Fruit fly (Drosophila melanogaster) whole organism, embryonic: ENCODE data around the gene CG13070.

ENCODE experiments used
- Bgb ChIP-seq: fragments of 200-800 bp; sonication (Bioruptor generic); IDR thresholded peaks from 2 replicates; pipeline ENCODE4 v1.3.6; 2022; ENCODE audit warnings: missing biosample characterization, missing genetic modification characterization; ENCODE audit not compliant: partially characterized antibody
- CG10431 ChIP-seq: fragments of 200-800 bp; sonication (Bioruptor generic); optimal IDR thresholded peaks from 3 replicates; lab custom pipeline; 2018; ENCODE audit warnings: missing biosample characterization, mild to moderate bottlenecking, missing genetic modification characterization
- CG13123 ChIP-seq: fragments of 200-800 bp; sonication (Bioruptor generic); optimal IDR thresholded peaks from 2 replicates; lab custom pipeline; 2016; ENCODE audit warnings: missing biosample characterization, missing genetic modification characterization
- CG13894 ChIP-seq: fragments of 200-800 bp; sonication (Bioruptor generic); optimal IDR thresholded peaks from 3 replicates; lab custom pipeline; 2018; ENCODE audit warnings: missing biosample characterization, mild to moderate bottlenecking, missing genetic modification characterization, moderate library complexity
- CG17328 ChIP-seq: fragments of 200-800 bp; sonication (Bioruptor generic); IDR thresholded peaks from 2 replicates; pipeline ENCODE4 v1.3.6; 2022; ENCODE audit warnings: missing biosample characterization, missing genetic modification characterization
- CG17385 ChIP-seq: fragments of 200-800 bp; sonication (Bioruptor generic); optimal IDR thresholded peaks from 3 replicates; lab custom pipeline; 2018; ENCODE audit warnings: missing biosample characterization, mild to moderate bottlenecking, missing genetic modification characterization
- CG2712 ChIP-seq: fragments of 200-800 bp; optimal IDR thresholded peaks from 3 replicates; lab custom pipeline; 2019; ENCODE audit warnings: missing biosample characterization, mild to moderate bottlenecking, missing genetic modification characterization, moderate library complexity
- CG33213 ChIP-seq: fragments of 200-800 bp; sonication (Bioruptor generic); optimal IDR thresholded peaks from 3 replicates; lab custom pipeline; 2016; ENCODE audit warnings: missing biosample characterization, missing genetic modification characterization
- CG4404 ChIP-seq: fragments of 200-800 bp; sonication (Bioruptor generic); IDR thresholded peaks from 2 replicates; pipeline ENCODE4 v1.3.6; 2022; ENCODE audit warnings: missing biosample characterization, missing genetic modification characterization
- CG4707 ChIP-seq: fragments of 200-800 bp; sonication (Bioruptor generic); optimal IDR thresholded peaks from 2 replicates; lab custom pipeline; 2018; ENCODE audit warnings: missing biosample characterization, mild to moderate bottlenecking, missing genetic modification characterization, moderate library complexity
- CG7271 ChIP-seq: fragments of 200-800 bp; sonication (Bioruptor generic); optimal IDR thresholded peaks from 2 replicates; lab custom pipeline; 2018; ENCODE audit warnings: missing biosample characterization, mild to moderate bottlenecking, missing genetic modification characterization, moderate library complexity
- CG7987 ChIP-seq: fragments of 200-800 bp; sonication (Bioruptor generic); optimal IDR thresholded peaks from 2 replicates; lab custom pipeline; 2018; ENCODE audit warnings: missing biosample characterization, mild to moderate bottlenecking, missing genetic modification characterization, moderate library complexity
- CG8388 ChIP-seq: fragments of 200-800 bp; sonication (Bioruptor generic); optimal IDR thresholded peaks from 2 replicates; lab custom pipeline; 2019; ENCODE audit warnings: missing biosample characterization, mild to moderate bottlenecking, missing genetic modification characterization, moderate library complexity
- CG9437 ChIP-seq: fragments of 200-800 bp; sonication (Bioruptor generic); optimal IDR thresholded peaks from 2 replicates; lab custom pipeline; 2018; ENCODE audit warnings: missing biosample characterization, mild to moderate bottlenecking, missing genetic modification characterization
- CG9817 ChIP-seq: fragments of 200-800 bp; sonication (Bioruptor generic); optimal IDR thresholded peaks from 2 replicates; lab custom pipeline; 2018; ENCODE audit warnings: missing biosample characterization, mild to moderate bottlenecking, missing genetic modification characterization, moderate library complexity
- Chrac-16 ChIP-seq: fragments of 200-800 bp; sonication (Bioruptor generic); optimal IDR thresholded peaks from 3 replicates; lab custom pipeline; 2016; ENCODE audit warnings: missing biosample characterization, missing genetic modification characterization
- CoRest ChIP-seq: fragments of 200-800 bp; sonication (Bioruptor generic); optimal IDR thresholded peaks from 3 replicates; lab custom pipeline; 2018; ENCODE audit warnings: missing biosample characterization, mild to moderate bottlenecking, missing genetic modification characterization, moderate library complexity
- HHEX ChIP-seq: fragments of 200-800 bp; sonication (Bioruptor generic); optimal IDR thresholded peaks from 3 replicates; lab custom pipeline; 2017; ENCODE audit warnings: missing biosample characterization, mild to moderate bottlenecking, missing genetic modification characterization, missing genetic modification reagents
- Hand ChIP-seq: fragments of 200-800 bp; sonication (Bioruptor generic); optimal IDR thresholded peaks from 2 replicates; lab custom pipeline; 2017; ENCODE audit warnings: mild to moderate bottlenecking, missing biosample characterization, missing genetic modification reagents, missing genetic modification characterization
- HmgD ChIP-seq: fragments of 200-800 bp; sonication (Bioruptor generic); optimal IDR thresholded peaks from 3 replicates; lab custom pipeline; 2016; ENCODE audit warnings: missing biosample characterization, missing genetic modification characterization
- Hmr ChIP-seq: fragments of 200-800 bp; sonication (Bioruptor generic); optimal IDR thresholded peaks from 3 replicates; lab custom pipeline; 2017; ENCODE audit warnings: mild to moderate bottlenecking, missing biosample characterization, missing genetic modification reagents, missing genetic modification characterization
- Mad ChIP-seq: fragments of 200-800 bp; sonication (Bioruptor generic); optimal IDR thresholded peaks from 2 replicates; lab custom pipeline; 2016; ENCODE audit warnings: missing biosample characterization, missing genetic modification characterization
- NC2α ChIP-seq: fragments of 200-800 bp; sonication (Bioruptor generic); optimal IDR thresholded peaks from 2 replicates; lab custom pipeline; 2016; ENCODE audit warnings: missing biosample characterization, missing genetic modification characterization
- NC2β ChIP-seq: fragments of 200-800 bp; sonication (Bioruptor generic); optimal IDR thresholded peaks from 2 replicates; lab custom pipeline; 2016; ENCODE audit warnings: missing biosample characterization, missing genetic modification characterization
- Nf-YC ChIP-seq: fragments of 200-800 bp; optimal IDR thresholded peaks from 3 replicates; lab custom pipeline; 2019; ENCODE audit warnings: missing biosample characterization, mild to moderate bottlenecking, missing genetic modification characterization, moderate library complexity
- Ravus ChIP-seq: fragments of 200-800 bp; sonication (Bioruptor generic); IDR thresholded peaks from 2 replicates; pipeline ENCODE4 v1.3.6; 2022; ENCODE audit warnings: missing biosample characterization, missing genetic modification characterization
- Sox102F ChIP-seq: fragments of 200-800 bp; sonication (Bioruptor generic); optimal IDR thresholded peaks from 2 replicates; lab custom pipeline; 2018; ENCODE audit warnings: missing biosample characterization, mild to moderate bottlenecking, missing genetic modification characterization, moderate library complexity
- aop ChIP-seq: fragments of 200-800 bp; sonication (Bioruptor generic); IDR thresholded peaks from 2 replicates; pipeline ENCODE4 v1.3.6; 2022; ENCODE audit warnings: missing biosample characterization, missing genetic modification characterization
- ash1 ChIP-seq: fragments of 200-800 bp; sonication (Bioruptor generic); optimal IDR thresholded peaks from 2 replicates; lab custom pipeline; 2018; ENCODE audit warnings: missing biosample characterization, mild to moderate bottlenecking, missing genetic modification characterization
- bbx ChIP-seq: fragments of 200-800 bp; sonication (Bioruptor generic); IDR thresholded peaks from 2 replicates; pipeline ENCODE4 v1.3.6; 2022; ENCODE audit warnings: missing biosample characterization, missing genetic modification characterization; ENCODE audit not compliant: partially characterized antibody
- caup ChIP-seq: fragments of 200-800 bp; sonication (Bioruptor generic); optimal IDR thresholded peaks from 3 replicates; lab custom pipeline; 2017; ENCODE audit warnings: missing biosample characterization, mild to moderate bottlenecking, missing genetic modification characterization, moderate library complexity; ENCODE audit not compliant: severe bottlenecking
- cwo ChIP-seq: fragments of 200-800 bp; sonication (Bioruptor generic); optimal IDR thresholded peaks from 3 replicates; lab custom pipeline; 2017; ENCODE audit warnings: missing biosample characterization, missing genetic modification characterization, mild to moderate bottlenecking, moderate library complexity, missing genetic modification reagents
- dati ChIP-seq: fragments of 200-800 bp; sonication (Bioruptor generic); IDR thresholded peaks from 2 replicates; pipeline ENCODE4 v1.3.6; 2022; ENCODE audit warnings: missing biosample characterization, missing genetic modification characterization
- exex ChIP-seq: fragments of 200-800 bp; sonication (Bioruptor generic); optimal IDR thresholded peaks from 4 replicates; lab custom pipeline; 2018; ENCODE audit warnings: missing biosample characterization, mild to moderate bottlenecking, missing genetic modification characterization, moderate library complexity
- fd102C ChIP-seq: fragments of 200-800 bp; sonication (Bioruptor generic); optimal IDR thresholded peaks from 2 replicates; lab custom pipeline; 2018; ENCODE audit warnings: missing biosample characterization, mild to moderate bottlenecking, missing genetic modification characterization, moderate library complexity
- gcm2 ChIP-seq: fragments of 200-800 bp; sonication (Bioruptor generic); optimal IDR thresholded peaks from 2 replicates; lab custom pipeline; 2016; ENCODE audit warnings: missing biosample characterization, missing genetic modification characterization
- gro ChIP-seq: fragments of 200-800 bp; sonication (Bioruptor generic); optimal IDR thresholded peaks from 2 replicates; lab custom pipeline; 2016; ENCODE audit warnings: missing biosample characterization, missing genetic modification characterization
- knrl ChIP-seq: fragments of 200-800 bp; sonication (Bioruptor generic); IDR thresholded peaks from 3 replicates; pipeline ENCODE4 v1.3.6; 2022; ENCODE audit warnings: missing biosample characterization, missing genetic modification characterization; ENCODE audit not compliant: partially characterized antibody
- lov ChIP-seq, 2 experiments: fragments of 200-800 bp in 1 of 2; fragments of >200 bp in 1 of 2; sonication (Bioruptor generic) in 1 of 2; IDR thresholded peaks in 1 of 2; optimal IDR thresholded peaks in 1 of 2; 2 replicates in 1 of 2; 3 replicates in 1 of 2; pipeline versions ENCODE4 v1.3.6 to Lab custom; 2017 to 2022; ENCODE audit warnings: missing biosample characterization in 1 of 2, missing genetic modification characterization in 1 of 2
- mirr ChIP-seq: fragments of 200-800 bp; sonication (Bioruptor generic); optimal IDR thresholded peaks from 3 replicates; lab custom pipeline; 2018; ENCODE audit warnings: missing biosample characterization, mild to moderate bottlenecking, missing genetic modification characterization
- phol ChIP-seq: fragments of 200-800 bp; sonication (Bioruptor generic); optimal IDR thresholded peaks from 3 replicates; lab custom pipeline; 2018; ENCODE audit warnings: missing biosample characterization, mild to moderate bottlenecking, missing genetic modification characterization, moderate library complexity
- prd ChIP-seq, 3 experiments: fragments of >200 bp in 2 of 3; fragments of 200-800 bp in 1 of 3; sonication (Bioruptor generic) in 1 of 3; optimal IDR thresholded peaks in 2 of 3; IDR thresholded peaks in 1 of 3; 2 replicates in 2 of 3; 3 replicates in 1 of 3; pipeline versions ENCODE4 v1.3.6 to Lab custom; 2017 to 2022; ENCODE audit warnings: missing biosample characterization in 1 of 3, missing genetic modification characterization in 1 of 3
- pum ChIP-seq: fragments of 200-800 bp; sonication (Bioruptor generic); optimal IDR thresholded peaks from 2 replicates; lab custom pipeline; 2016; ENCODE audit warnings: missing biosample characterization, missing genetic modification characterization
- sima ChIP-seq: fragments of 200-800 bp; sonication (Bioruptor generic); optimal IDR thresholded peaks from 2 replicates; lab custom pipeline; 2016; ENCODE audit warnings: missing biosample characterization, missing genetic modification characterization
- sob ChIP-seq: fragments of 200-800 bp; sonication (Bioruptor generic); IDR thresholded peaks from 2 replicates; pipeline ENCODE4 v1.3.6; 2022; ENCODE audit warnings: missing biosample characterization, missing genetic modification characterization
- stwl ChIP-seq: fragments of 200-800 bp; sonication (Bioruptor generic); optimal IDR thresholded peaks from 3 replicates; lab custom pipeline; 2018; ENCODE audit warnings: missing biosample characterization, mild to moderate bottlenecking, missing genetic modification characterization, moderate library complexity
- trem ChIP-seq: fragments of 200-800 bp; optimal IDR thresholded peaks from 3 replicates; lab custom pipeline; 2019; ENCODE audit warnings: missing biosample characterization, mild to moderate bottlenecking, missing genetic modification characterization, moderate library complexity

Gene CG13070

dm6 chr3L:16285346-16285911 is 22.3 kb downstream of the CG13070 start, which contains the start of gene CG13047 (continued):
- no peak for TF ChIP-seq CG7987 (GFP tag; lab: Kevin White, UChicago)

dm6 chr3L:16286258-16286657 is 23.1 kb downstream of the CG13070 start:
- TF ChIP-seq pum (no peak), CG13894 (no peak), exex (tag; lab: Kevin White, UChicago) (no peak), CG17385 (GFP tag; lab: Kevin White, UChicago) (peak; percentile 18), Hand (no peak), prd (optimal IDR thresholded peaks at IDR 0.05; lab: Kevin White, UChicago) (no peak), prd (GFP tag; IDR thresholded peaks at IDR 0.05; lab: Robert Waterston, UW) (no peak), Bgb (no peak), gro (GFP tag; lab: Kevin White, UChicago) (no peak), HmgD (GFP tag; lab: Kevin White, UChicago) (no peak), stwl (tag; lab: Kevin White, UChicago) (no peak), mirr (GFP tag; lab: Kevin White, UChicago) (no peak), CG10431 (no peak), gcm2 (GFP tag; lab: Kevin White, UChicago) (no peak), lov (optimal IDR thresholded peaks at IDR 0.05; lab: Kevin White, UChicago) (no peak), lov (GFP tag; IDR thresholded peaks at IDR 0.05; lab: Robert Waterston, UW) (no peak), Mad (GFP tag; lab: Kevin White, UChicago) (no peak), HHEX (GFP tag; lab: Kevin White, UChicago) (no peak), CG17328 (GFP tag; lab: Robert Waterston, UW) (no peak), Nf-YC (tag; lab: Kevin White, UChicago) (no peak), CG2712 (tag; lab: Kevin White, UChicago) (no peak), ash1 (GFP tag; lab: Kevin White, UChicago) (no peak), caup (no peak), CG7271 (tag; lab: Kevin White, UChicago) (no peak), CG4404 (GFP tag; lab: Robert Waterston, UW) (no peak), CG9437 (no peak), fd102C (GFP tag; lab: Kevin White, UChicago) (no peak), CG9817 (tag; lab: Kevin White, UChicago) (no peak), phol (peak; percentile 28), CG4707 (no peak), CG13123 (no peak), Hmr (GFP tag; lab: Kevin White, UChicago) (no peak), dati (GFP tag; lab: Robert Waterston, UW) (no peak), sima (no peak), Ravus (GFP tag; lab: Robert Waterston, UW) (no peak), cwo (GFP tag; lab: Kevin White, UChicago) (peak; percentile 79), knrl (GFP tag; lab: Robert Waterston, UW) (no peak), Sox102F (GFP tag; lab: Kevin White, UChicago) (peak; percentile 58), bbx (GFP tag; lab: Robert Waterston, UW) (no peak), NC2β (GFP tag; lab: Kevin White, UChicago) (no peak), NC2α (GFP tag; lab: Kevin White, UChicago) (no peak), CoRest (tag; lab: Kevin White, UChicago) (peak; percentile 16), sob (GFP tag; lab: Robert Waterston, UW) (no peak), trem (tag; lab: Kevin White, UChicago) (no peak), Chrac-16 (GFP tag; lab: Kevin White, UChicago) (no peak), CG8388 (GFP tag; lab: Kevin White, UChicago) (no peak), CG33213 (GFP tag; lab: Kevin White, UChicago) (no peak), aop (no peak)
